Fruit fly (Drosophila melanogaster): ENCODE data around the gene CG17734.

The CG17734 gene

dm6 chr3R:11209801-11210402, 33.9 kb downstream of the CG17734 start, which contains the start of the genes SdhC and Tctp (continued):
- TF ChIP-seq NfI (GFP tag; optimal IDR thresholded peaks at IDR 0.05) (peak; percentile 38), CG17802 (tag; optimal IDR thresholded peaks at IDR 0.05) (peak; percentile 6), CG13123 (GFP tag; optimal IDR thresholded peaks at IDR 0.05) (peak; percentile 40), CG32532 (GFP tag; IDR thresholded peaks at IDR 0.05) (peak; percentile 57), CG14667 (GFP tag; IDR thresholded peaks at IDR 0.05) (no peak), CG2202 (tag; optimal IDR thresholded peaks at IDR 0.05) (peak; percentile 14), HmgD (GFP tag; optimal IDR thresholded peaks at IDR 0.05) (peak; percentile 34), esg (GFP tag; conservative IDR thresholded peaks at IDR 0.05) (no peak), CG16813 (GFP tag; IDR thresholded peaks at IDR 0.05; ENCODE audit: partially characterized antibody) (peak; percentile 20; the same call in 1 of the 3 replicates), sqz (GFP tag; optimal IDR thresholded peaks at IDR 0.05) (no peak), Sin3A (optimal IDR thresholded peaks at IDR 0.05) (peak; percentile 74), scrt (GFP tag; optimal IDR thresholded peaks at IDR 0.05) (peak; percentile 32), CG9215 (GFP tag; IDR thresholded peaks at IDR 0.05) (peak; percentile 18; the same call in 1 of the 2 replicates), CG2678 (tag; optimal IDR thresholded peaks at IDR 0.05) (peak; percentile 52), CG10147 (GFP tag; optimal IDR thresholded peaks at IDR 0.05) (peak; percentile 6), CG34224 (GFP tag; IDR thresholded peaks at IDR 0.05; ENCODE audit: partially characterized antibody) (peak; percentile 32; the same call in 1 of the 3 replicates), bigmax (GFP tag; optimal IDR thresholded peaks at IDR 0.05) (peak; percentile 72), HHEX (GFP tag; optimal IDR thresholded peaks at IDR 0.05) (no peak)

DNA sequence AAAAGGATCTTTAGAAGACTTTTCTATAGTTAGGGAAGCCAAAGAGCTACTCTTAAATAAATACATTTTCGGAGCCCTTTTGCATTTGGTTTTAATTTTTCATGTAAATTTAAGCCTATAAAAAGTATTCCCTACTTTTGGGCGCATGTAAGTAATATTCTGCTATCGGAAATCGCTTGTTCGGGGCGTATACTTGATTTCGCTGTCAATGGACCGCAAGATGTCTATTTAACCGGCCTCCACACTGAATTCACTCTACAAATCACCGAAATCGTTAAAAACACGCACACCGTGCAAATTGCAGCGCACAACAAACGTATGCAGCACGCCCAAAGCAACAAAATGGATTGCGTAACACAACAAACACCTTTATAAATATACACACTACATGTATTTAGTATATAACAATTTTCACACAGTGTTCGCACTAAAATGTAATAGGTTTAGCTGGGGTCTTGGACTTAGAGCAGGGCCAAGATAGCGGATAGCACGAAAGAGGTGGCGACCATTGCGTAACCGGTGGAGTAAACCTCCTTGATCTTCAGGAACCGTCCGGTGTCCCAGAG, 35.0 kb downstream of the CG17734 start:
- TF ChIP-seq CG17385 (GFP tag; optimal IDR thresholded peaks at IDR 0.05) (no peak), Optix (GFP tag; IDR thresholded peaks at IDR 0.05) (no peak), lov (optimal IDR thresholded peaks at IDR 0.05) (no peak), lov (GFP tag; IDR thresholded peaks at IDR 0.05) (no peak), zen2 (GFP tag; IDR thresholded peaks at IDR 0.05; ENCODE audit: partially characterized antibody) (no peak), CG17359 (tag; optimal IDR thresholded peaks at IDR 0.05) (no peak), BEAF-32 (GFP tag; optimal IDR thresholded peaks at IDR 0.05) (no peak), hth (optimal IDR thresholded peaks at IDR 0.05) (no peak), Mrtf (GFP tag; IDR thresholded peaks at IDR 0.05) (no peak), Usf (GFP tag; optimal IDR thresholded peaks at IDR 0.05) (no peak), CG30403 (GFP tag; optimal IDR thresholded peaks at IDR 0.05) (no peak), B-H1 (GFP tag; IDR thresholded peaks at IDR 0.05) (no peak), Ets97D (GFP tag; optimal IDR thresholded peaks at IDR 0.05) (peak; percentile 96), Bgb (GFP tag; IDR thresholded peaks at IDR 0.05; ENCODE audit: partially characterized antibody) (peak; percentile 34; the same call in 1 of the 2 replicates), Hr78 (GFP tag; optimal IDR thresholded peaks at IDR 0.05) (no peak), CkIIα-i1 (GFP tag; IDR thresholded peaks at IDR 0.05) (no peak), Opbp (GFP tag; IDR thresholded peaks at IDR 0.05; ENCODE audit: partially characterized antibody) (0 out of 3 replicates have a peak, but pooled peaks have one; percentile 37), CG17328 (GFP tag; IDR thresholded peaks at IDR 0.05) (no peak), CG32767 (GFP tag; IDR thresholded peaks at IDR 0.05) (no peak), knrl (GFP tag; IDR thresholded peaks at IDR 0.05; ENCODE audit: partially characterized antibody) (no peak), HmgZ (tag; optimal IDR thresholded peaks at IDR 0.05) (peak; percentile 39), bbx (GFP tag; IDR thresholded peaks at IDR 0.05; ENCODE audit: partially characterized antibody) (no peak), D (optimal IDR thresholded peaks at IDR 0.05) (no peak), D (GFP tag; optimal IDR thresholded peaks at IDR 0.05) (no peak), MBD-R2 (GFP tag; IDR thresholded peaks at IDR 0.05) (no peak), CG1529 (GFP tag; optimal IDR thresholded peaks at IDR 0.05) (no peak), gcm (GFP tag; optimal IDR thresholded peaks at IDR 0.05) (no peak), Hmx (GFP tag; optimal IDR thresholded peaks at IDR 0.05) (no peak), CG7372 (GFP tag; IDR thresholded peaks at IDR 0.05) (peak; percentile 95), amos (GFP tag; IDR thresholded peaks at IDR 0.05; ENCODE audit: partially characterized antibody) (peak; percentile 2; the same call in 1 of the 2 replicates), Doc3 (GFP tag; IDR thresholded peaks at IDR 0.05; ENCODE audit: partially characterized antibody) (no peak)
